Worm (Caenorhabditis elegans) whole organism, L2 larva: ENCODE results near the gene C13A2.10.

Source experiments
- alr-1 ChIP-seq: fragments of 150-350 bp; optimal IDR thresholded peaks from 2 replicates; lab custom pipeline; 2014; ENCODE audit warnings: missing biosample characterization, missing genetic modification characterization
- egl-27 ChIP-seq: sonication (generic microtip); optimal IDR thresholded peaks from 3 replicates; lab custom pipeline; 2017; ENCODE audit warnings: missing biosample characterization, missing genetic modification reagents, missing genetic modification characterization
- elt-3 ChIP-seq: sonication (generic microtip); optimal IDR thresholded peaks from 2 replicates; lab custom pipeline; 2017; ENCODE audit warnings: missing biosample characterization, missing genetic modification characterization
- skn-1 ChIP-seq: sonication (generic microtip); optimal IDR thresholded peaks from 2 replicates; lab custom pipeline; 2017; ENCODE audit warnings: missing biosample characterization, missing genetic modification characterization
- snpc-4 ChIP-seq: fragments of 150-350 bp; optimal IDR thresholded peaks from 2 replicates; lab custom pipeline; 2014; ENCODE audit warnings: missing biosample characterization, missing genetic modification characterization
- unc-62 ChIP-seq: fragments of 150-350 bp; optimal IDR thresholded peaks from 2 replicates; lab custom pipeline; 2014; ENCODE audit warnings: missing biosample characterization, missing genetic modification reagents, missing genetic modification characterization
- ztf-11 ChIP-seq: sonication (generic microtip); optimal IDR thresholded peaks from 2 replicates; lab custom pipeline; 2017; ENCODE audit warnings: missing biosample characterization, missing genetic modification characterization

DNA sequence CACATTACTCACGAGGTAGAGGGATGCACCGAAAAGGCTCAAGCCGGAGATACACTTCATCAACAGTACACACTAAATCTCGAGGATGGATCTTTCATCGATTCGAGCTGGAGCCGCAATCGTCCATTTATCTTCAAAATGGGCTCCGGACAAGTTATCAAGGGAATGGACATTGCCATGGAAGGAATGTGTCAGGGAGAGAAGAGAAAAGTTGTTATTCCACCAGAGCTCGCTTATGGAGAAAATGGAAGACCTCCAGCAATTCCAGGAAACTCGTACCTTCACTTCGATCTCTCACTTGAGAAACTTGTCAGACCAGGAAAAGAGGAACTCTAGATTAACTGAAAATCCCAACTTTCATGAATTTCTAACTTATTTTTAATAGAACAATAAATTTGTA is 49.0 kb downstream of the C13A2.10 start:
- TF ChIP-seq skn-1 (tag; lab: Kevin White, UChicago): no peak
- no peak for TF ChIP-seq snpc-4
- TF ChIP-seq alr-1 (tag; lab: Kevin White, UChicago): no peak
- TF ChIP-seq unc-62: no peak
- no peak for TF ChIP-seq elt-3 (tag; lab: Kevin White, UChicago)
- TF ChIP-seq egl-27 (tag; lab: Kevin White, UChicago): no peak
- TF ChIP-seq ztf-11 (tag; lab: Kevin White, UChicago): no peak
